Fruit fly (Drosophila melanogaster) whole organism, embryonic: Measurements from ENCODE around the gene Tao.

Experiments used
- BEAF-32 ChIP-seq: fragments of 200-800 bp; sonication (Bioruptor generic); optimal IDR thresholded peaks from 3 replicates; lab custom pipeline; 2017; ENCODE audit warnings: missing biosample characterization, missing genetic modification characterization, mild to moderate bottlenecking, moderate library complexity, missing genetic modification reagents
- CG10274 ChIP-seq: fragments of 200-800 bp; sonication (Bioruptor generic); optimal IDR thresholded peaks from 3 replicates; lab custom pipeline; 2017; ENCODE audit warnings: missing biosample characterization, mild to moderate bottlenecking, missing genetic modification characterization
- CG10321 ChIP-seq: fragments of 200-800 bp; sonication (Bioruptor generic); IDR thresholded peaks from 2 replicates; pipeline ENCODE4 v1.3.6; 2022; ENCODE audit warnings: missing biosample characterization, missing genetic modification characterization
- CG11696 ChIP-seq: fragments of 200-800 bp; sonication (Bioruptor generic); IDR thresholded peaks from 2 replicates; pipeline ENCODE4 v1.3.6; 2022; ENCODE audit warnings: missing biosample characterization, missing genetic modification characterization
- CG13287 ChIP-seq: fragments of 200-800 bp; sonication (Bioruptor generic); IDR thresholded peaks from 2 replicates; pipeline ENCODE4 v1.3.6; 2022; ENCODE audit warnings: missing biosample characterization, missing genetic modification characterization; ENCODE audit not compliant: partially characterized antibody
- CG13296 ChIP-seq: fragments of 200-800 bp; sonication (Bioruptor generic); optimal IDR thresholded peaks from 3 replicates; lab custom pipeline; 2018; ENCODE audit warnings: missing biosample characterization, mild to moderate bottlenecking, missing genetic modification characterization
- CG13624 ChIP-seq: fragments of 200-800 bp; sonication (Bioruptor generic); optimal IDR thresholded peaks from 2 replicates; lab custom pipeline; 2016; ENCODE audit warnings: missing biosample characterization, missing genetic modification characterization
- CG16779 ChIP-seq: fragments of 200-800 bp; sonication (Bioruptor generic); IDR thresholded peaks from 2 replicates; pipeline ENCODE4 v1.3.6; 2022; ENCODE audit warnings: missing biosample characterization, missing genetic modification characterization
- CG17802 ChIP-seq: fragments of 200-800 bp; sonication (Bioruptor generic); optimal IDR thresholded peaks from 2 replicates; lab custom pipeline; 2018; ENCODE audit warnings: missing biosample characterization, mild to moderate bottlenecking, missing genetic modification characterization, moderate library complexity
- CG2116 ChIP-seq: fragments of 200-800 bp; sonication (Bioruptor generic); optimal IDR thresholded peaks from 3 replicates; lab custom pipeline; 2018; ENCODE audit warnings: missing biosample characterization, mild to moderate bottlenecking, missing genetic modification characterization
- CG2120 ChIP-seq: fragments of 200-800 bp; sonication (Bioruptor generic); optimal IDR thresholded peaks from 3 replicates; lab custom pipeline; 2016; ENCODE audit warnings: missing biosample characterization, missing genetic modification characterization
- CG31441 ChIP-seq: fragments of 200-800 bp; sonication (Bioruptor generic); IDR thresholded peaks from 2 replicates; pipeline ENCODE4 v1.3.6; 2022; ENCODE audit warnings: missing biosample characterization, missing genetic modification characterization
- CG32772 ChIP-seq: fragments of 200-800 bp; sonication (Bioruptor generic); IDR thresholded peaks from 2 replicates; pipeline ENCODE4 v1.3.6; 2022; ENCODE audit warnings: missing biosample characterization, missing genetic modification characterization
- CG34224 ChIP-seq: fragments of 200-800 bp; sonication (Bioruptor generic); IDR thresholded peaks from 3 replicates; pipeline ENCODE4 v1.3.6; 2022; ENCODE audit warnings: missing biosample characterization, missing genetic modification characterization; ENCODE audit not compliant: partially characterized antibody
- CG34376 ChIP-seq: fragments of 200-800 bp; sonication (Bioruptor generic); optimal IDR thresholded peaks from 2 replicates; lab custom pipeline; 2018; ENCODE audit warnings: missing biosample characterization, mild to moderate bottlenecking, missing genetic modification characterization
- CG3847 ChIP-seq: fragments of 200-800 bp; sonication (Bioruptor generic); IDR thresholded peaks from 2 replicates; pipeline ENCODE4 v1.3.6; 2022; ENCODE audit warnings: missing biosample characterization, missing genetic modification characterization
- CG4854 ChIP-seq: fragments of 200-800 bp; sonication (Bioruptor generic); optimal IDR thresholded peaks from 2 replicates; lab custom pipeline; 2016; ENCODE audit warnings: missing biosample characterization, missing genetic modification characterization, inconsistent platforms
- CG6791 ChIP-seq: fragments of 200-800 bp; sonication (Bioruptor generic); IDR thresholded peaks from 3 replicates; pipeline ENCODE4 v1.3.6; 2022; ENCODE audit warnings: missing biosample characterization, missing genetic modification characterization; ENCODE audit not compliant: partially characterized antibody
- CG6854 ChIP-seq: fragments of 200-800 bp; sonication (Bioruptor generic); optimal IDR thresholded peaks from 3 replicates; lab custom pipeline; 2017; ENCODE audit warnings: missing biosample characterization, mild to moderate bottlenecking, missing genetic modification characterization
- CG7372 ChIP-seq: fragments of 200-800 bp; sonication (Bioruptor generic); IDR thresholded peaks from 2 replicates; pipeline ENCODE4 v1.3.6; 2022; ENCODE audit warnings: missing biosample characterization, missing genetic modification characterization
- CG7928 ChIP-seq: fragments of 200-800 bp; sonication (Bioruptor generic); optimal IDR thresholded peaks from 2 replicates; lab custom pipeline; 2017; ENCODE audit warnings: missing biosample characterization, mild to moderate bottlenecking, missing genetic modification characterization
- CG9876 ChIP-seq: fragments of 200-800 bp; sonication (Bioruptor generic); optimal IDR thresholded peaks from 2 replicates; lab custom pipeline; 2016; ENCODE audit warnings: missing biosample characterization, missing genetic modification characterization
- Camta ChIP-seq: fragments of 200-800 bp; sonication (Bioruptor generic); optimal IDR thresholded peaks from 2 replicates; lab custom pipeline; 2016; ENCODE audit warnings: missing biosample characterization, missing genetic modification characterization
- CoRest ChIP-seq: fragments of 200-800 bp; sonication (Bioruptor generic); optimal IDR thresholded peaks from 3 replicates; lab custom pipeline; 2018; ENCODE audit warnings: missing biosample characterization, mild to moderate bottlenecking, missing genetic modification characterization, moderate library complexity
- Dref ChIP-seq: fragments of 200-800 bp; sonication (Bioruptor generic); IDR thresholded peaks from 2 replicates; pipeline ENCODE4 v1.3.6; 2022; ENCODE audit warnings: missing biosample characterization, missing genetic modification characterization
- Fer3 ChIP-seq: fragments of 200-800 bp; sonication (Bioruptor generic); optimal IDR thresholded peaks from 2 replicates; lab custom pipeline; 2018; ENCODE audit warnings: missing biosample characterization, mild to moderate bottlenecking, missing genetic modification characterization, moderate library complexity
- HLH4C ChIP-seq: fragments of 200-800 bp; sonication (Bioruptor generic); IDR thresholded peaks from 3 replicates; pipeline ENCODE4 v1.3.6; 2022; ENCODE audit warnings: missing biosample characterization, missing genetic modification characterization; ENCODE audit not compliant: partially characterized antibody
- Jarid2 ChIP-seq: fragments of 200-800 bp; sonication (Bioruptor generic); optimal IDR thresholded peaks from 3 replicates; lab custom pipeline; 2017; ENCODE audit warnings: mild to moderate bottlenecking, missing biosample characterization, missing genetic modification reagents, missing genetic modification characterization
- MBD-R2 ChIP-seq: fragments of 200-800 bp; sonication (Bioruptor generic); IDR thresholded peaks from 2 replicates; pipeline ENCODE4 v1.3.6; 2022; ENCODE audit warnings: missing biosample characterization, missing genetic modification characterization
- Mad ChIP-seq: fragments of 200-800 bp; sonication (Bioruptor generic); optimal IDR thresholded peaks from 2 replicates; lab custom pipeline; 2016; ENCODE audit warnings: missing biosample characterization, missing genetic modification characterization
- Taf1 ChIP-seq: fragments of 200-800 bp; sonication (Bioruptor generic); IDR thresholded peaks from 2 replicates; pipeline ENCODE4 v1.3.6; 2022; ENCODE audit warnings: missing biosample characterization, missing genetic modification characterization
- btn ChIP-seq: fragments of 200-800 bp; sonication (Bioruptor generic); optimal IDR thresholded peaks from 2 replicates; lab custom pipeline; 2016; ENCODE audit warnings: missing biosample characterization, missing genetic modification characterization
- cwo ChIP-seq: fragments of 200-800 bp; sonication (Bioruptor generic); optimal IDR thresholded peaks from 3 replicates; lab custom pipeline; 2017; ENCODE audit warnings: missing biosample characterization, missing genetic modification characterization, mild to moderate bottlenecking, moderate library complexity, missing genetic modification reagents
- disco-r ChIP-seq: fragments of 200-800 bp; sonication (Bioruptor generic); optimal IDR thresholded peaks from 2 replicates; lab custom pipeline; 2016; ENCODE audit warnings: missing biosample characterization, missing genetic modification characterization
- fd102C ChIP-seq: fragments of 200-800 bp; sonication (Bioruptor generic); optimal IDR thresholded peaks from 2 replicates; lab custom pipeline; 2018; ENCODE audit warnings: missing biosample characterization, mild to moderate bottlenecking, missing genetic modification characterization, moderate library complexity
- fd3F ChIP-seq: fragments of 200-800 bp; sonication (Bioruptor generic); optimal IDR thresholded peaks from 2 replicates; lab custom pipeline; 2018; ENCODE audit warnings: missing biosample characterization, mild to moderate bottlenecking, missing genetic modification characterization, moderate library complexity
- hb ChIP-seq: fragments of 200-800 bp; sonication (Bioruptor generic); IDR thresholded peaks from 3 replicates; pipeline ENCODE4 v1.3.6; 2022; ENCODE audit warnings: missing biosample characterization, missing genetic modification characterization; ENCODE audit not compliant: partially characterized antibody
- klu ChIP-seq: fragments of 200-800 bp; sonication (Bioruptor generic); IDR thresholded peaks from 2 replicates; pipeline ENCODE4 v1.3.6; 2022; ENCODE audit warnings: missing biosample characterization, missing genetic modification characterization
- lola ChIP-seq, 3 experiments: fragments of >200 bp in 2 of 3; fragments of 200-800 bp in 1 of 3; sonication (Bioruptor generic) in 1 of 3; optimal IDR thresholded peaks; 2 replicates each; lab custom pipeline; 2017 to 2019; ENCODE audit warnings: missing biosample characterization in 3 of 3, missing genetic modification characterization in 3 of 3, mild to moderate bottlenecking in 1 of 3, moderate library complexity in 1 of 3
- mam ChIP-seq: fragments of 200-800 bp; sonication (Bioruptor generic); optimal IDR thresholded peaks from 3 replicates; lab custom pipeline; 2016; ENCODE audit warnings: missing biosample characterization, missing genetic modification characterization
- mirr ChIP-seq: fragments of 200-800 bp; sonication (Bioruptor generic); optimal IDR thresholded peaks from 3 replicates; lab custom pipeline; 2018; ENCODE audit warnings: missing biosample characterization, mild to moderate bottlenecking, missing genetic modification characterization
- p53 ChIP-seq: fragments of 200-800 bp; sonication (Bioruptor generic); optimal IDR thresholded peaks from 2 replicates; lab custom pipeline; 2016; ENCODE audit warnings: missing biosample characterization, missing genetic modification characterization
- pfk ChIP-seq: fragments of 200-800 bp; sonication (Bioruptor generic); optimal IDR thresholded peaks from 2 replicates; lab custom pipeline; 2018; ENCODE audit warnings: missing biosample characterization, mild to moderate bottlenecking, missing genetic modification characterization, moderate library complexity
- pros ChIP-seq: fragments of 200-800 bp; sonication (Bioruptor generic); optimal IDR thresholded peaks from 3 replicates; lab custom pipeline; 2019; ENCODE audit warnings: missing biosample characterization, mild to moderate bottlenecking, missing genetic modification characterization, moderate library complexity
- psq ChIP-seq: fragments of 200-800 bp; sonication (Bioruptor generic); optimal IDR thresholded peaks from 2 replicates; lab custom pipeline; 2017; ENCODE audit warnings: missing biosample characterization, missing genetic modification characterization
- scrt ChIP-seq: fragments of 200-800 bp; sonication (Bioruptor generic); optimal IDR thresholded peaks from 2 replicates; lab custom pipeline; 2018; ENCODE audit warnings: missing biosample characterization, mild to moderate bottlenecking, missing genetic modification characterization, moderate library complexity
- sim ChIP-seq: fragments of 200-800 bp; sonication (Bioruptor generic); IDR thresholded peaks from 2 replicates; pipeline ENCODE4 v1.3.6; 2022; ENCODE audit warnings: missing biosample characterization, missing genetic modification characterization
- sisA ChIP-seq: fragments of 200-800 bp; sonication (Bioruptor generic); IDR thresholded peaks from 2 replicates; pipeline ENCODE4 v1.3.6; 2022; ENCODE audit warnings: missing biosample characterization, missing genetic modification characterization
- slou ChIP-seq: fragments of 200-800 bp; sonication (Bioruptor generic); optimal IDR thresholded peaks from 3 replicates; lab custom pipeline; 2016; ENCODE audit warnings: missing biosample characterization, missing genetic modification characterization
- tx ChIP-seq: fragments of 200-800 bp; sonication (Bioruptor generic); optimal IDR thresholded peaks from 2 replicates; lab custom pipeline; 2016; ENCODE audit warnings: missing biosample characterization, missing genetic modification characterization
- wdn ChIP-seq: fragments of 200-800 bp; sonication (Bioruptor generic); IDR thresholded peaks from 2 replicates; pipeline ENCODE4 v1.3.6; 2022; ENCODE audit warnings: missing biosample characterization, missing genetic modification characterization

Gene Tao

DNA sequence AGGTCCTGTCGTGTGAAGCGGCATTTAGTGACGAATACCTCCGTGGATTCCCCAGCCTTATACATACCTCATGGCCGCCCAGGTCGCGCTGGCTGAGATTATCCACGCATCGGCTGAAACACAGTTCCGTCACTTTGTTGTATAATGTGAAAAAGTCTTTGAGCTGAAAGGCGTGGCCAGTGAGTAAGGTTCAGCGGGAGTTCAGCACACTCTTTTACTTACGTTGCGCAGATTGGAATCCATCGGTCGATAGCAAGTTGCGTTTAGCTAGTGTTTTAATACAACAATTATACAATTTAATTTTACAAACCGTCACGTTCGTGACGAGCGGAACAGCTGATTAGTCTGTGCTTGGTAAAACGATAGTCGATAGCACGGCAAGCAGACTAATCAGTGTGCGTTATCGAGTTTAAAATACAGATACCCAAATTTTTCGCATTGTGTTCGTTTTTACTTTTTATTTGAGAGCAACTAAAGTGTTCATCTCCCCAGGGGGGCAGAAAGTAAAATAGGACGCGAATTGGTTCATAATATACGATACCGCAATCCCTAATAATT is 38.7 kb upstream of the Tao start, which contains the start of the genes Pstk and Tim9b (continued):
- no peak for TF ChIP-seq CG7372 (GFP tag; lab: Robert Waterston, UW)
- no peak for TF ChIP-seq CG11696 (GFP tag; lab: Robert Waterston, UW)
- no peak for TF ChIP-seq sisA (GFP tag; lab: Robert Waterston, UW)
- TF ChIP-seq CG13287 (GFP tag; lab: Robert Waterston, UW), result peak; percentile 67
- no peak for TF ChIP-seq CG3847
- TF ChIP-seq btn (GFP tag; lab: Kevin White, UChicago), result no peak
- no peak for TF ChIP-seq pros (GFP tag; lab: Kevin White, UChicago)
- TF ChIP-seq CG7928 (GFP tag; lab: Kevin White, UChicago), result no peak
- no peak for TF ChIP-seq CG17802 (tag; lab: Kevin White, UChicago)
- no peak for TF ChIP-seq cwo (GFP tag; lab: Kevin White, UChicago)
- TF ChIP-seq klu (GFP tag; lab: Robert Waterston, UW), result no peak
- TF ChIP-seq p53 (GFP tag; lab: Kevin White, UChicago), result no peak
- no peak for TF ChIP-seq fd102C (GFP tag; lab: Kevin White, UChicago)
- peak; percentile 62 for TF ChIP-seq CG34224 (GFP tag; lab: Robert Waterston, UW)
- no peak for TF ChIP-seq CG6854
- TF ChIP-seq CG13624 (GFP tag; lab: Kevin White, UChicago), result no peak
- TF ChIP-seq Jarid2, result no peak
- TF ChIP-seq MBD-R2, result peak; percentile 54
- no peak for TF ChIP-seq mam (GFP tag; lab: Kevin White, UChicago)
- TF ChIP-seq CG34376 (GFP tag; lab: Kevin White, UChicago), result no peak
- TF ChIP-seq fd3F (GFP tag; lab: Kevin White, UChicago), result no peak
- no peak for TF ChIP-seq tx
- peak; percentile 77 for TF ChIP-seq CG6791 (GFP tag; lab: Robert Waterston, UW)
- peak; percentile 55 for TF ChIP-seq BEAF-32 (GFP tag; lab: Kevin White, UChicago)
- peak; percentile 66 for TF ChIP-seq HLH4C (GFP tag; lab: Robert Waterston, UW)
- TF ChIP-seq CG9876 (GFP tag; lab: Kevin White, UChicago), result no peak
- TF ChIP-seq pfk (GFP tag; lab: Kevin White, UChicago), result peak; percentile 28
- no peak for TF ChIP-seq lola (GFP tag; optimal IDR thresholded peaks at IDR 0.05; lab: Kevin White, UChicago)
- no peak for TF ChIP-seq psq (GFP tag; lab: Kevin White, UChicago)
- TF ChIP-seq CG13296, result no peak
- TF ChIP-seq CG16779 (GFP tag; lab: Robert Waterston, UW), result no peak
- no peak for TF ChIP-seq Mad (GFP tag; lab: Kevin White, UChicago)
- no peak for TF ChIP-seq CoRest
- no peak for TF ChIP-seq CG31441 (GFP tag; lab: Robert Waterston, UW)
- TF ChIP-seq slou (GFP tag; lab: Kevin White, UChicago), result no peak
- no peak for TF ChIP-seq disco-r
- TF ChIP-seq CG10321, result no peak
- no peak for TF ChIP-seq CG2120 (GFP tag; lab: Kevin White, UChicago)
- peak; percentile 89 for TF ChIP-seq CG2116 (GFP tag; lab: Kevin White, UChicago)
- TF ChIP-seq sim (GFP tag; lab: Robert Waterston, UW), result no peak
- no peak for TF ChIP-seq CG10274 (GFP tag; lab: Kevin White, UChicago)
- TF ChIP-seq mirr (GFP tag; lab: Kevin White, UChicago), result no peak
- TF ChIP-seq CG32772, result no peak
- no peak for TF ChIP-seq scrt (GFP tag; lab: Kevin White, UChicago)
- TF ChIP-seq Fer3, result no peak
- no peak for TF ChIP-seq wdn
- TF ChIP-seq CG4854, result no peak
- TF ChIP-seq hb (GFP tag; lab: Robert Waterston, UW), result peak; percentile 58; the same call in 2 of the 3 replicates
- peak; percentile 71 for TF ChIP-seq Dref (GFP tag; lab: Robert Waterston, UW)
- TF ChIP-seq Taf1 (GFP tag; lab: Robert Waterston, UW), result no peak
- no peak for TF ChIP-seq Camta
